Worm (Caenorhabditis elegans) whole organism, late embryonic: Measurements from ENCODE around the gene scyl-1.

Experiments used
- Y22D7AL.16 ChIP-seq: sonication (generic microtip); optimal IDR thresholded peaks from 2 replicates; lab custom pipeline; 2016; ENCODE audit warnings: missing genetic modification characterization, missing compliant biosample characterization
- ceh-22 ChIP-seq: sonication (generic microtip); optimal IDR thresholded peaks from 2 replicates; lab custom pipeline; 2017; ENCODE audit warnings: missing biosample characterization, missing genetic modification characterization
- ceh-31 ChIP-seq: sonication (generic microtip); optimal IDR thresholded peaks from 2 replicates; lab custom pipeline; 2016; ENCODE audit warnings: missing genetic modification characterization, missing compliant biosample characterization
- elt-4 ChIP-seq: sonication (generic microtip); optimal IDR thresholded peaks from 2 replicates; lab custom pipeline; 2016; ENCODE audit warnings: missing genetic modification characterization, missing compliant biosample characterization
- nhr-11 ChIP-seq: fragments of 150-350 bp; optimal IDR thresholded peaks from 2 replicates; lab custom pipeline; 2014; ENCODE audit warnings: missing biosample characterization, missing genetic modification characterization
- odd-2 ChIP-seq: sonication (generic microtip); optimal IDR thresholded peaks from 2 replicates; lab custom pipeline; 2017; ENCODE audit warnings: antibody characterized with exemption, mild to moderate bottlenecking, missing genetic modification characterization, missing compliant biosample characterization
- pag-3 ChIP-seq: sonication (generic microtip); optimal IDR thresholded peaks from 2 replicates; lab custom pipeline; 2016; ENCODE audit warnings: missing compliant biosample characterization, missing genetic modification characterization, borderline replicate concordance
- pha-4 ChIP-seq: fragments of 150-350 bp; optimal IDR thresholded peaks from 2 replicates; lab custom pipeline; 2018; ENCODE audit warnings: missing biosample characterization, missing genetic modification reagents, missing genetic modification characterization
- pqm-1 ChIP-seq: sonication (generic microtip); optimal IDR thresholded peaks from 2 replicates; lab custom pipeline; 2016; ENCODE audit warnings: missing genetic modification characterization, missing compliant biosample characterization
- ttx-3 ChIP-seq: sonication (generic microtip); optimal IDR thresholded peaks from 2 replicates; lab custom pipeline; 2016; ENCODE audit warnings: missing genetic modification reagents, missing genetic modification characterization, missing compliant biosample characterization

DNA sequence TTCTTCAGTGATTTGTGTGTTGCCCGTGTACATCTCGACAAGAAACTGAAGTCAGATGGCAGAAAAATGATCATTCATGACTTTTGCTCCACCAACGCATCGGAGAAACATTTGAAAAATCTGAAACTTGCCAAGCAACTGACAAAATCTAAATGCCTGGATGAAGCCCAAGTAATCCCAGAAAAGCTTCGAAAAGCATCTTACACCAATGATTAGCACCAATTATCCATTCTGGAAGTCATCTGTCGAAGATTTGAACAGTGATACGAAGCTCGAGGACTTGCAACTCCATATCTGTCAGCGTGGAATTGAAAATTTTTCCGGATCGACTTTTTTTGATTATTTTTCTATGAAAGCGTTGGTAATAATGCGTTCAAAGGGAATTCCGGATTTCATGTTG lies 21.9 kb upstream of the scyl-1 start:
- TF ChIP-seq ceh-31 (tag; lab: Kevin White, UChicago), result no peak
- TF ChIP-seq nhr-11 (tag; lab: Kevin White, UChicago), result no peak
- no peak for TF ChIP-seq pha-4 (tag; lab: Kevin White, UChicago)
- TF ChIP-seq pag-3 (tag; lab: Kevin White, UChicago), result no peak
- TF ChIP-seq ceh-22 (tag; lab: Kevin White, UChicago), result no peak
- TF ChIP-seq odd-2 (tag; lab: Kevin White, UChicago), result no peak
- no peak for TF ChIP-seq ttx-3 (tag; lab: Kevin White, UChicago)
- no peak for TF ChIP-seq elt-4 (tag; lab: Kevin White, UChicago)
- TF ChIP-seq Y22D7AL.16, result no peak
- no peak for TF ChIP-seq pqm-1 (tag; lab: Kevin White, UChicago)
